Fruit fly (Drosophila melanogaster) whole organism, adult: ENCODE measurements around the gene PolA2.

Experiments used
- CG1620 ChIP-seq: fragments of 200-800 bp; sonication (Bioruptor generic); optimal IDR thresholded peaks from 2 replicates; lab custom pipeline; 2016; ENCODE audit warnings: missing biosample characterization, missing genetic modification characterization
- CG7045 ChIP-seq: fragments of 200-800 bp; sonication (Bioruptor generic); optimal IDR thresholded peaks from 2 replicates; lab custom pipeline; 2017; ENCODE audit warnings: missing biosample characterization, mild to moderate bottlenecking, missing genetic modification characterization
- cnc ChIP-seq, 2 experiments: fragments of >200 bp; optimal IDR thresholded peaks; 2 replicates each; lab custom pipeline; 2017
- ovo ChIP-seq: fragments of 200-800 bp; sonication (Bioruptor generic); optimal IDR thresholded peaks from 2 replicates; lab custom pipeline; 2016; ENCODE audit warnings: missing biosample characterization, missing genetic modification characterization

- TF ChIP-seq ovo = no peak
- TF ChIP-seq CG7045 (GFP tag; lab: Kevin White, UChicago) = no peak
- no peak for TF ChIP-seq cnc (optimal IDR thresholded peaks at IDR 0.05; lab: Kevin White, UChicago)
- no peak for TF ChIP-seq CG1620 (GFP tag; lab: Kevin White, UChicago)
Measured at dm6 chr3R:27220829-27221463, 18.0 kb upstream of the PolA2 start.
